Worm (Caenorhabditis elegans) whole organism, midembryonic: ENCODE results near the gene ckc-1.

Source experiments
- T22C8.4 ChIP-seq: fragments of 200-800 bp; sonication (Bioruptor generic); IDR thresholded peaks from 2 replicates; pipeline ENCODE4 v1.3.6; 2022; ENCODE audit warnings: missing genetic modification characterization, missing compliant biosample characterization
- cog-1 ChIP-seq: sonication (generic microtip); optimal IDR thresholded peaks from 2 replicates; lab custom pipeline; 2016; ENCODE audit warnings: missing genetic modification characterization, missing compliant biosample characterization
- flt-1 ChIP-seq: fragments of 200-800 bp; sonication (Bioruptor generic); IDR thresholded peaks from 2 replicates; pipeline ENCODE4 v1.3.6; 2022; ENCODE audit warnings: missing genetic modification characterization, missing compliant biosample characterization
- klf-2 ChIP-seq: fragments of 200-800 bp; sonication (Bioruptor generic); conservative IDR thresholded peaks from 2 replicates; pipeline ENCODE4 v1.3.6; 2022; ENCODE audit warnings: missing genetic modification reagents, missing genetic modification characterization, missing compliant biosample characterization
- ztf-23 ChIP-seq: fragments of 200-800 bp; sonication (Bioruptor generic); IDR thresholded peaks from 2 replicates; pipeline ENCODE4 v1.3.6; 2022; ENCODE audit warnings: missing genetic modification reagents, missing genetic modification characterization, missing compliant biosample characterization
- ztf-29 ChIP-seq: fragments of 200-800 bp; sonication (Bioruptor generic); IDR thresholded peaks from 2 replicates; pipeline ENCODE4 v1.3.6; 2022; ENCODE audit warnings: missing genetic modification reagents, missing genetic modification characterization, missing compliant biosample characterization

DNA sequence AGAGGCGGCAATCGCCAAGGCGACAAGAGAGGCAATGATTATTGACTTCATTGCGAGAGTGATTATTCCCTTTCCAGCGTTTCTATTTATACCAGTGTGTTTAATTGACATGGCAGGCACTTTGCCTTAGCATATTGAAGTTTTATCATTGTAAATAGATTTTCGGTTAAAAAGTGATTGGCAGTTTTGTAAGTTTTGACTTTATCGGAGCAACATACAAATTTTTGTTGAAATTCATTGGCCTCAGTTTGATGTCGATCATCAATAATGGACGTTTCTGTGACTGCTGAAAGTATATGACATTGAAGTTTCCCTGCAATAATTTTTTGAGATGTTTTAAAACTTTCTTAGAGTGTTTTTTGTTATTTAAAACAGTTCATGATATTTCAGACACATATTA lies 3.9 kb upstream of the ckc-1 start, which contains the start of gene vit-3:
- TF ChIP-seq flt-1 (GFP tag; lab: Robert Waterston, UW): no peak
- TF ChIP-seq ztf-29 (GFP tag; lab: Robert Waterston, UW): no peak
- TF ChIP-seq T22C8.4 (GFP tag; lab: Robert Waterston, UW): no peak
- TF ChIP-seq cog-1 (tag; lab: Kevin White, UChicago): no peak
- TF ChIP-seq ztf-23 (GFP tag; lab: Robert Waterston, UW): no peak
- no peak for TF ChIP-seq klf-2 (GFP tag; lab: Robert Waterston, UW)
